Worm (Caenorhabditis elegans) whole organism, mixed stage, embryonic: ENCODE measurements around the gene dec-7.

Experiments used
- M03D4.4 ChIP-seq: sonication (generic microtip); optimal IDR thresholded peaks from 2 replicates; lab custom pipeline; 2017; ENCODE audit warnings: mild to moderate bottlenecking, missing genetic modification characterization, missing compliant biosample characterization
- drap-1 ChIP-seq: fragments of 200-800 bp; sonication (Bioruptor generic); optimal IDR thresholded peaks from 3 replicates; lab custom pipeline; 2018; ENCODE audit warnings: mild to moderate bottlenecking, missing genetic modification characterization, missing compliant biosample characterization
- lin-13 ChIP-seq: fragments of 150-350 bp; optimal IDR thresholded peaks from 2 replicates; lab custom pipeline; 2014; ENCODE audit warnings: missing biosample characterization, missing genetic modification characterization
- mep-1 ChIP-seq: fragments of 150-350 bp; optimal IDR thresholded peaks from 2 replicates; lab custom pipeline; 2017; ENCODE audit warnings: missing biosample characterization, missing genetic modification reagents, missing genetic modification characterization, inconsistent platforms
- nhr-76 ChIP-seq: sonication (generic microtip); optimal IDR thresholded peaks from 2 replicates; lab custom pipeline; 2017; ENCODE audit warnings: missing biosample characterization, missing genetic modification characterization
- unc-39 ChIP-seq: fragments of 150-350 bp; optimal IDR thresholded peaks from 2 replicates; lab custom pipeline; 2014; ENCODE audit warnings: missing biosample characterization, missing genetic modification characterization
- unc-62 ChIP-seq: fragments of 150-350 bp; optimal IDR thresholded peaks from 2 replicates; lab custom pipeline; 2014; ENCODE audit warnings: missing biosample characterization, missing genetic modification reagents, missing genetic modification characterization

DNA sequence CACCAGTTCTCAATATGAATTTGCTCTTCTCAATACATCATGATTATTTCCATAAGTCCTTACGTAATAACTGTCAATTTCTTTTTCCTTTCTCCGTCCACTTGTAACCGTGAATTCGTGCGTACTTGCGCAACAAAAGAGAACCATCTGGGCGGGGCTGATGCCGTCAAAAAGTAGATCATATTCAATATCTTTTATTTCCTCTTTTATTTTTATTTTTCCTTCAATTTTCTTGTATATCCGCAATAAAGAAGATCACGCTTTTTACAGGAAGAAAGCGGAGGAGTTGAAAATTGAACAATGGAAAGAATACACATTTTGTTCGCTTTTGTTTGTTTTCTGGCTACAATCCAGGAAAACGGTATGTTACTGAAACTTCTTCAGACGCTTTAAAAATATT, 39.3 kb upstream of the dec-7 start, which contains the start of gene mam-7:
- TF ChIP-seq M03D4.4 (tag; lab: Kevin White, UChicago): no peak
- TF ChIP-seq drap-1 (GFP tag; lab: Kevin White, UChicago): no peak
- TF ChIP-seq nhr-76: no peak
- no peak for TF ChIP-seq mep-1 (tag; lab: Kevin White, UChicago)
- TF ChIP-seq lin-13 (tag; lab: Kevin White, UChicago): no peak
- TF ChIP-seq unc-39: no peak
- no peak for TF ChIP-seq unc-62 (GFP tag; lab: Kevin White, UChicago)
